Fruit fly (Drosophila melanogaster): ENCODE measurements around the gene Vps60.

Gene Vps60

DNA sequence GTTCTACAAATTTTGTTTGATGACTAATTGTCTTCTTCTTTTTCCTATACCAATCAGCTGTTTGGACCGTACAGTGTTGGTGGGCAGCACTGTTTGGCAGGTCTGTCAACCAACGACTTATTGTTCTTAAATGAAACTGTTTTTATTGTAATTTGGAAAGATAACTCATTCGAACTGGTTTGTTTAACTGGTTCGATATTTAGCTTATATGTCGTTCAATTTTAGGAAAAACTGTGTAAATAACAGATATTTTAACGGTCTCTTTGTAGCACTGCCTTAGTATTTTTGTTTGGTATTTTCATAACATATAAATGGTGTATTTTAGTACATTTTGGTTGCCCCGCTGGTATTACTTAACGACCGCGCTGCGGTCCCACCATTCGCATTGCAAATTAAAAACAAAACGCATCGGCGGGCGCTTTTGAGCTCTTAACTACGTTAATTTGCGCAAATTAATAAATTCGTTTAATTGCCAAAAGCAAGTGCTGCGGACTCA is at the start of gene Vps60, which contains the start of gene anchor:
TSS of gene Vps60 (minus strand) at position 175 of the 496 bp plus-strand sequence.
TSS of gene anchor (plus strand) at position 374 of the 496 bp plus-strand sequence.
- TF ChIP-seq CG17801 (GFP tag; optimal IDR thresholded peaks at IDR 0.05; ENCODE audit: partially characterized antibody): peak; percentile 82

DNA sequence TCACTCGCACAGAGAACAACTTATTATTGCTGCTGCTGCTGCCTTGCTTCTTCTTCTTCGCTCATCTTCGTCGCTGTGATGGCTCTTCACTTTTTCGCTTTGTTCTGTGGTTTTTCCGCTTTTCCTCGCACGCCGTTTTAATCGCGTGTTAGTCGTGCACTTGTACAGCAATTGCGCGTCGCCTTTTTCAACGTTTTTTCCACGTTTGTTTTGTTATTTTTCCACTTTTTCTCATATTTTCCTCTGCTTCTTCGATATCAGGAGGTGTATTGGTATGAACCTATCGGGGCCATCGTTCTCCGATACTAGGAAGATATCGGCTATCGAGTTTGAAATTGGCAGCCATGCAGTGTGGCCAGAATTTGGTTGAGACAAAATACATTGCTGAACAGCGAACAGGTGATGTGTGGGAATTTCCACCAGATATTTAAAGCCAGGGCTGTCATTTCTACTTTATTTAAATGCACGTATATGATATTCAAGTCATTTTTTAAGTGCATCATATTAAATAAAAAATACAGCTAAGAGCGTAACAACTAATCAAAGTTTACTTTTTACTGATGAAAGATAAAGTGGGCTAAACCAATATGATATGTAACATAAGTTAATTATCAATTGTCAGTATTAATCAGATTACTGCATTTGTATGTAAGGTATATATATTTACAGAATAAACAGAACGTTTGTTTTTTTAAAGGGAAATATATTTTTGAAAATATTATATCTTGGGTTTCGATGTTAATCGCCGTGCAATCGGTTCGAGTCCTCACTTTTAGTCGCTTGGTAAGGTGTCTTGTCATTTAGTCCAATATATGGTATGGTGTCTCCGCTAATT is 47.7 kb upstream of the Vps60 start, which contains the start of gene Crtc:
TSS of gene Crtc (minus strand) at position 290 of the 835 bp plus-strand sequence.
- TF ChIP-seq CG17801 (GFP tag; optimal IDR thresholded peaks at IDR 0.05; ENCODE audit: partially characterized antibody): peak; percentile 63

DNA sequence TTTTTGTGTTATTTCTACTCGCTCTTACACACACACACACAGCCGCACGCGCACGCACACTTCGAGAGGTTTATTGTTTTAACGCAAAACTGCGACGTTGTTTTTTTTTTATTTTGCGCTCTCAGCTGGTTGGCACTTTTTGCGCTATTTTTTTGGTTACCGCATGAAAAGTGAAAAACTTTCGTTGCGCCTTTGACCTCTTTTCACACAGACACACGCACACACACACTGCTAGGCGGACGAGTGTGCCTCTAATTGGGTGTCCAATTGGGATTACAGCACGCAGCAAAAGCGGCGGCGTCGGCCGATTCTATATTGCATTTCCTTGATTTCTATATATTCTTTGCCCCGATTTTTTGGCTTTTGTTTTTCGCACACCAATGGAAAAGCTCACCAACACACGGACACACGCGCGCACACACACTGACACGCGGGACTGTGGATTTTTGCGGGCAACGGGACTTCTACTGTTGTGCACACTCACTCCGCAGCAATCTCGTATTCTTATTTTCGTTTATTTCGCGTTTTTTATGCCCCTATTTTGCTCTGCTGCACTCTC is 47.0 kb upstream of the Vps60 start:
- no peak for TF ChIP-seq CG17801 (GFP tag; optimal IDR thresholded peaks at IDR 0.05; ENCODE audit: partially characterized antibody)

DNA sequence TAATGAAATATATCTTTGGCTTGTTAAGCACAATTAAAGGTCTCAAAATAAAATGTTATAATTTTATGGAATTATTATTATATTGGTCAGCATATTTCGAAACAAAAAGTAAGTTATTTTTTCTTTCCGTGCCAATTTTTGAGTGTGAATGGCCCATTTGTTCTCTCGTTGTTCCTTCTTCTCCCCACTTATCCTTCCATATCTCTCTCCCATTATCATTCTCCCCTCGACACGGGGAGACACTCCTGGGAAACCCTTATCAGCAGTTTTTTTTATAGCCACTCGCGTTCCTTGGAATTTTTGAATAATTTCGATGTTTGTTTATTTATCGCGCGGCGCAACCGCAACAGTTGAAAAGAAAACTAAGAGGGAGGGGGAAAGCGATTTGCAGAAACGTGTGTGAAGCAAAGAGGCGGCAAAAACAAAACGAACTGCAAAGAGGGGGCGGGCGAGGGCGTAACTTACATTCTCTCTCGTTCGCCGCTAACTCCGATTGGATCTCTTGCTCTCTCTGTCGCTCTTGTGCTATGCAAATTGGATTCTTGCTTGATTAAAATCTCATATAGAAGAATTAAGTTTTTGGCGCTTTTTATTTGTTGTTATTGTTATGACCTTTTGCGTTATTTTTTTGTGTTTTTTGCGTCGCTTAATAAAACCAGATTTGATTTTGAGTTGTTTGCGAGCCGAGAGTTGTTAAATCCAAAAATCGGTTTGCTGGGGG is 46.4 kb upstream of the Vps60 start:
- TF ChIP-seq CG17801 (GFP tag; optimal IDR thresholded peaks at IDR 0.05; ENCODE audit: partially characterized antibody): no peak

DNA sequence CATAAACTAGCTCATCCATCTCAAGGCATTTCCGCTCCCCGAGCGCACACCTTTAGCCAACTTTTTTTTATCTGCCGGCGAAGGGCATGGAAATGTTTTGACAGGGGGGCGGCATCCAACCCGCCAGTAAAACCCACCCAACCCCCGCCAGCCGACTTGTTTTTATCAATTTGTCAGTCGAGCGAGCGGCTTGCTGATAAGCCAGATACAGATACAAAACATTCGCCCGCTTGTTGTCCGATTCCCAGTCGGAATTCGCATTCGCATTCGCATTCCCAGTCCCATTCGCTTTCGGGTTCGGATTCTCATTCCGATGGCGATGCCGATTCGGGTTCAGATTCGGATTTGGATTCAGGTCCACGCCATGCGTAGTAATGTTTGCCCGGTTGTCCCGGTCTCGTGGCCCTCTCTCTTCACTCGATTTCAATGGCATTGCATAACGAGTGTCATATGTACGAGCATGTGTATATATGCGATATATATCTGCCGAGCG is 43.7 kb upstream of the Vps60 start:
- TF ChIP-seq CG17801 (GFP tag; optimal IDR thresholded peaks at IDR 0.05; ENCODE audit: partially characterized antibody): no peak

DNA sequence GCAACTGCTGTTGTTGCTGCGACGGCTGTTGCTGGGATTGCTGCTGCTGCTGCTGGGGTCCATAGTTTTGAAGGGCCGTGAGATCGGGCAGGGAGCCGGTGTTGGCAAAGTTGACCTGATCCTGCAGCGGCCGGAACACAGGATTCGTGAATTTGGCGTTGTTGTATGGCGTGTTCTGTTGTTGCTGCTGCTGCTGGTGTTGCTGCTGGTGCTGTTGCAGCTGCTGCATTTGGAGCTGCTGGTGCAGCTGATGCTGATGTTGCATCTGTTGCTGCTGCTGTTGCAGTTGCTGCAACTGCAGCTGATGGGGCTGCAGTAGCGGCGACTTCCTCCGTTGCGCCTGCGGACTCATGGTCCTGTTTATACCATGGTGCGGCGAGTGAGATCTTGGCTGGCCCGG is 42.2 kb upstream of the Vps60 start:
- no peak for TF ChIP-seq CG17801 (GFP tag; optimal IDR thresholded peaks at IDR 0.05; ENCODE audit: partially characterized antibody)

DNA sequence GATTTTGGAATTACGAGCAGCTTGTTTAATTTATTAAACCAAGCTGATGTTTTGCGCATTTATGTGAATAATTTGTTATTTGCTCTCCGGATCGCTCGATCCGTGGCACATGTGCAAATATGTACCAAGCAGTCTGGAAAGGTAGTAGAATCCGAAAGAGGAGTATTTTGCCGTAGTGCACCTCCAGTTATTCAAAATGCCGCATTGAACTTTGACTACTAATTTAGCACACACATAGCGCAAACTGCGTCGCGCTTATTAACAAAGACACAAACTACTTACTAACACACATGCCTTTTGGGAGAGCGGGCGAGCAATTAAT is 37.8 kb upstream of the Vps60 start:
- TF ChIP-seq CG17801 (GFP tag; optimal IDR thresholded peaks at IDR 0.05; ENCODE audit: partially characterized antibody): no peak

DNA sequence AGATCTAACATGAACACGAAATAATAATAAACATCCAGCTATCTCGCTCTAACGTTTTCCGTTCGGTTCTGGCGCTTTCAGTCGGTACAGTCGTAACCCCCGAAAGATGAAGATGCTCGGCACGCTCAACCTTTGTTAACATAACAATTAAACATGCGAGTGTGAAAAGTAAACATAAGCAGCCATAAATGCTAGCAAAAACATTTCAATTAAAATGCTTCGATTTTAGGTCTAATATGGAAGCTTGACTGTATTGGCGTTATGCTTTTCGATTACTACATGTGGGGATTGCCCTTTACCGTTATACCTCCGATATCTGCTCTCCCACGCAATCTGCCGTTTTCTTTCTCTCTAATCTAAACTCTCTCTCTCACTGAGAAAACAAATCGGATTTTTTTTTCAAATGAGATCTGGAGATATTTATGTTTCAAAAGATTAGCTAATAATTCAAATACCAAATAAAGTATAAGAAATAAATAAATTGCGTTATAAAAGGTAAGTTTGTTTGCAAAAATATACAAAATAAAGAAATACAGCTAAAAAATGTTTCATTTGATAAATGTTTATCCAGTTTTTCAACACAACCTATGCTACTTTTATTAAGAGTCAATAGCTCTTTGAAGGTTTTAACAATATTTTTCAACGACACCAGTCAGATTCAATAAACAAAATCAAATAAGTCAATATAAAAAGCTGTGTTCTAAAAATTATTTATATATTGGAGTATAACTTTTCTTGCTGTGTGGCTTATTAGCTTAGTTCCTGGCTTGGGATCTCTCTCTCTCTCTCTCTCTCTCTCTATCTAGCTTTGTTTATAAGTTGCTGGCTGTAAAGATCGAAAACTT is 37.2 kb upstream of the Vps60 start:
- TF ChIP-seq CG17801 (GFP tag; optimal IDR thresholded peaks at IDR 0.05; ENCODE audit: partially characterized antibody): peak; percentile 87

DNA sequence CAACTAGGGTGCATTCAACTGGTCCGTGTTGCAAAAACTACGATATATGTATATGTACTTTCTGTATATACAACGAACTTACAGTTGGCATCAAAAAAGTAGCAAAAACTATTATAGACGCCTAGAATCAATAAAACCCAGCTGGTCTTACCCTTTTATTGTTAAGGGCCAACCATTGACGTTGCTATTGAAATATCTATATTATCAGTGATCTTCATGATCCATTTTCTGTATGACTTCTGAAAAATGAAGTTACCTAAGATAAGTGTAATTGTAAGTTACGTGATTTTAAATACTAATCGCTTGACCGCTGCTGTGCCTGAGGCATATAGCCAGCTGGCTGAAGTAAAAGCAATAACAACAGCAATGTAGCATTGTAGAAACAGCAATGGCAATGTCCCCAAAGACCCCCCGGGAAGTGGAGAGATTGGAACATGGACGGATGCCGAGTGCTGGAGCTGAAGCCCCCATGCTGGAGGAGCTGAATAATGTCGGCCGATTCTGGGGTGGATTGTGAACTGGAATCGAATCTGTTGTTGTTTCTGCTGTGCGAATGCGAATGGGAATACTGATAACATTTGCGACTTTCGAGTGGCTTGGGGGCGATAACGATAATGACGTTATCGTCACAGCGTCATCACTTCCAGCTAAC is 36.4 kb upstream of the Vps60 start:
- peak; percentile 17 for TF ChIP-seq CG17801 (GFP tag; optimal IDR thresholded peaks at IDR 0.05; ENCODE audit: partially characterized antibody)

DNA sequence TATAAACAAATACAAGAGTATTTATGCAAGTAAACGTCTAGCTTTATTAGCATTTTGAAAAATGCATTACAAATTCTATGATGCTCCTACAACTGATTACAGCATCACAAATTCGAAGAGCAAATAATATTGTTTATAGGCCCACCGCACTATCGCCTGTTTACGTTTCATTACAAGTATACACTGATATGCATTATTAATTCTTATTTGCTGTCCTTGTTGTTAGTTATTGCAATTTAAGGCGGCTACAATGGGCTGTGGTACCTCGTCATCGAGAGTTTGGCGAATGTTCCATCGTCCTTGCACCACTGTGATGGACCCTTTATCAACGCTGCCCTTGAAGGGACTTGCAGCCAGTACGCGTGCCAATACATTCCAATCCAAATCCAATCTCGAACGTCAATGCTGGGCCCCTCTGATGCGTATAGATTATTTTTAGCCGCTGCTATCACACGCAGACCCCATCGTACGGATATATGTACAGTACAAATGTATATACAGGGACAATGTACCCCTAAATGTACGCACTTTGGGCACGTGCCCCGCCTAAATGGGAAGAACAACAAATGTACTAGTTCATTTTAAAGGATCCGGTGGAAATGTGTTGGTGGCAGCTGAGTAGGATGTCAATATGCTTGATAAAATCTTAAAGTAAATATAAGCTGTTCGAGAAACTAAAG is 35.4 kb upstream of the Vps60 start:
- TF ChIP-seq CG17801 (GFP tag; optimal IDR thresholded peaks at IDR 0.05; ENCODE audit: partially characterized antibody): no peak

DNA sequence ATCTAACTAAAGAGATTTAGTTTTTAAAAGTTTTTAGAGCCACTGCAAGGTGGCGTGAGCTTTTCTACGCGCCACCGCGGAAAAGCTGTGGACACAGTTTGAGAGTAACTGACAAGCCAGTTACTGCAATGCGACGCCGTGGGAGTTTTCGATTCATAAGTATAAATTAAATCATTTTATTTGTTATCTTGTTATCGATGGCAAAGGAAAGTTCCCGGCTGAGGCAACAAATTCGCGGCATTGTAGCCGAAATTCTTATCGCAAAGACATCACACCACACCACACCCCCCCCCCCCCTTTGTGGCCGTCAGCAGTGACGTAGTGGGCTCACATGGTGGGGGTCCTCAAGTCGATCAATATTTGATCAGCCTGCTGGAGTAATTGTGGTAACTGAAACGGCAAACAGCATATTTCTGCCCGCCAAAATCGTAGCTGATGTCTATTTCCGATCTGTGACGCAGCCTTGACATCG is 34.4 kb upstream of the Vps60 start:
- TF ChIP-seq CG17801 (GFP tag; optimal IDR thresholded peaks at IDR 0.05; ENCODE audit: partially characterized antibody): no peak

DNA sequence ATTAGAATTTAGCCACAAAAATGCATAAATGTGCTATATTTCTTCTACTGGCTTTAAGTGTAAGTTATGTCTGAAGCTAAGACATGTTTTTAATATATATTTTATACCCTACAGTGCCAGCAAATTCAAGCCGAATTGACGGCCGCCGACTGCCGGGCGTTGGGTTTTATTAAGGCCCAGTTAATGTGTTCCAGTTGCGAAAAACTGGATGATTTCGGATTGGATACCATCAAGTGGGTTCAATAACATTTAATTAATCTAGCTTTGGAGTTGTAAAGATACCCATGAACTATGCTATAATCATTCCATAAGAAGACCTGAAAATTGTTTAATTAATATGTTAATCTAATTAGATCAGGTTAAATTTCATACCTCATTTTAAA is 33.2 kb upstream of the Vps60 start:
- no peak for TF ChIP-seq CG17801 (GFP tag; optimal IDR thresholded peaks at IDR 0.05; ENCODE audit: partially characterized antibody)

Data from ovary, adult (tissue).